Fruit fly (Drosophila melanogaster) whole organism: ENCODE data around the gene scrib.

ENCODE experiments used
- Dll ChIP-seq: fragments of >200 bp; optimal IDR thresholded peaks from 2 replicates; lab custom pipeline; 2017
- pan ChIP-seq: fragments of >200 bp; optimal IDR thresholded peaks from 2 replicates; lab custom pipeline; 2017
- psq ChIP-seq: fragments of >200 bp; optimal IDR thresholded peaks from 2 replicates; lab custom pipeline; 2017
- usp ChIP-seq: fragments of >200 bp; optimal IDR thresholded peaks from 2 replicates; lab custom pipeline; 2017; ENCODE audit warnings: missing biosample characterization, missing genetic modification characterization, mixed read lengths

DNA sequence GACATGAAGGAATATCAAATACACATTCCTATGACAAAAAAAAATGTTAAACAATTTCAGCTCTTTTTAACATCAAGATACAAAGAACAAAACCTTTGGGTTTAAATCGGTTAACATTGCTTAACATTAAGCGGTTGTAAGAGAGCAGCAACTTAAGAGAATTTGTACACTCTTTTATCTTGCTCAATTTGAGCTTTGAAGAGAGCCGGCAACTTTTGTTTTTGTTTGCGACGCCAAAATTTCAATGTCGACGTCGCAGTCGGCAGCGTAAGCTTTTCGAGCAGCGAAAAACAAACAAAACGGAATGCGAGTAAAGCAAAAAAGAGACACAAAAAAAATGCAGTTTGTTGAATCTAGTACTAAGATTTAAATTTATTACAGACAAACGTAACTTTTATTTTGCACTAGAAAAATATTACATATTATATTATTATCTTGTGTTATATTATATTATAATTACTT, 551 bp upstream of the scrib start:
- TF ChIP-seq Dll (lab: Kevin White, UChicago) = no peak
- TF ChIP-seq pan (lab: Kevin White, UChicago) = peak; percentile 57
- TF ChIP-seq psq = no peak
- TF ChIP-seq usp = no peak
